Worm (Caenorhabditis elegans): ENCODE measurements around the gene lgc-46.

lgc-46 gene

ce11 chrIII:1080536-1080935 is 55.3 kb downstream of the lgc-46 start, which contains the start of the genes rab-18 and kbp-4:
Gene rab-18 (minus strand): TSS chrIII:1080775.
Gene kbp-4 (plus strand): TSS chrIII:1080901.
- peak; percentile 36; the same call in 1 of the 2 replicates for TF ChIP-seq mab-9 (GFP tag; IDR thresholded peaks at IDR 0.05)
- TF ChIP-seq lsy-2 (tag; optimal IDR thresholded peaks at IDR 0.05), result peak; percentile 96 to 97
- no peak for TF ChIP-seq efl-3 (GFP tag; optimal IDR thresholded peaks at IDR 0.05)
- peak; percentile 98 for TF ChIP-seq mep-1 (tag; optimal IDR thresholded peaks at IDR 0.05)
- TF ChIP-seq ceh-63 (GFP tag; optimal IDR thresholded peaks at IDR 0.05), result no peak
- TF ChIP-seq swsn-7 (tag; optimal IDR thresholded peaks at IDR 0.05), result peak; percentile 95
- TF ChIP-seq hlh-4 (tag; optimal IDR thresholded peaks at IDR 0.05), result no peak
- peak; percentile 75 for TF ChIP-seq elt-2 (tag; optimal IDR thresholded peaks at IDR 0.05)
- TF ChIP-seq tlp-1 (tag; optimal IDR thresholded peaks at IDR 0.05), result no peak
- TF ChIP-seq dsc-1 (tag; optimal IDR thresholded peaks at IDR 0.05), result no peak
- TF ChIP-seq hpl-2 (GFP tag; optimal IDR thresholded peaks at IDR 0.05), result peak; percentile 62
- TF ChIP-seq nhr-11 (tag; optimal IDR thresholded peaks at IDR 0.05), result peak; percentile 60
- TF ChIP-seq nhr-90 (tag; optimal IDR thresholded peaks at IDR 0.05; ENCODE audit: poor library complexity), result peak; percentile 92
- TF ChIP-seq F16B12.6 (tag; optimal IDR thresholded peaks at IDR 0.05), result peak; percentile 69
- TF ChIP-seq ces-1 (GFP tag; optimal IDR thresholded peaks at IDR 0.05), result no peak
- TF ChIP-seq egl-27 (tag; optimal IDR thresholded peaks at IDR 0.05), result no peak
- peak; percentile 79 for TF ChIP-seq jun-1 (tag; optimal IDR thresholded peaks at IDR 0.05)
- peak; percentile 98 for TF ChIP-seq lin-15B (tag; optimal IDR thresholded peaks at IDR 0.05)
- peak; percentile 98 to 99 for TF ChIP-seq efl-1 (optimal IDR thresholded peaks at IDR 0.05)
- peak; percentile 96 to 99 for TF ChIP-seq efl-1 (GFP tag; optimal IDR thresholded peaks at IDR 0.05 in 1 of 2)
- TF ChIP-seq aha-1 (tag; optimal IDR thresholded peaks at IDR 0.05), result peak; percentile 46
- TF ChIP-seq snu-23 (GFP tag; optimal IDR thresholded peaks at IDR 0.05), result peak; percentile 98
- TF ChIP-seq C16A3.4 (tag; optimal IDR thresholded peaks at IDR 0.05), result peak; percentile 99
- peak; percentile 96 for TF ChIP-seq lin-13 (GFP tag; optimal IDR thresholded peaks at IDR 0.05)
- TF ChIP-seq fos-1 (tag; optimal IDR thresholded peaks at IDR 0.05), result peak; percentile 86
- peak; percentile 97 for TF ChIP-seq lin-14 (GFP tag; optimal IDR thresholded peaks at IDR 0.05)
- TF ChIP-seq lin-35 (GFP tag; optimal IDR thresholded peaks at IDR 0.05), result peak; percentile 97 to 99
- peak; percentile 94 for TF ChIP-seq unc-86 (tag; optimal IDR thresholded peaks at IDR 0.05)
- peak; percentile 97 for TF ChIP-seq nhr-47 (tag; optimal IDR thresholded peaks at IDR 0.05)
- peak; percentile 79 for TF ChIP-seq pax-3 (tag; optimal IDR thresholded peaks at IDR 0.05)
- peak; percentile 96 for TF ChIP-seq fkh-8 (tag; optimal IDR thresholded peaks at IDR 0.05)
- TF ChIP-seq skn-1 (tag; optimal IDR thresholded peaks at IDR 0.05), result peak; percentile 97
- TF ChIP-seq fkh-4 (tag; optimal IDR thresholded peaks at IDR 0.05; ENCODE audit: borderline replicate concordance), result no peak
- TF ChIP-seq ama-1 (optimal IDR thresholded peaks at IDR 0.05), result peak; percentile 39
- TF ChIP-seq ceh-8 (GFP tag; optimal IDR thresholded peaks at IDR 0.05), result peak; percentile 78
- TF ChIP-seq nhr-84 (tag; optimal IDR thresholded peaks at IDR 0.05), result no peak
- TF ChIP-seq rnt-1 (tag; optimal IDR thresholded peaks at IDR 0.05), result peak; percentile 92
- TF ChIP-seq lin-39 (tag; optimal IDR thresholded peaks at IDR 0.05), result peak; percentile 78
- TF ChIP-seq pqm-1 (tag; optimal IDR thresholded peaks at IDR 0.05), result no peak
- peak; percentile 30; the same call in 1 of the 2 replicates for TF ChIP-seq unc-98 (GFP tag; IDR thresholded peaks at IDR 0.05)
- TF ChIP-seq aly-2 (tag; optimal IDR thresholded peaks at IDR 0.05), result peak; percentile 62
- peak; percentile 90 for TF ChIP-seq isw-1 (GFP tag; IDR thresholded peaks at IDR 0.05)
- TF ChIP-seq ztf-11 (tag; optimal IDR thresholded peaks at IDR 0.05), result peak in 1 of 2 experiments; percentile 69
- no peak for TF ChIP-seq C34B4.2 (tag; optimal IDR thresholded peaks at IDR 0.05)
- TF ChIP-seq nhr-12 (tag; optimal IDR thresholded peaks at IDR 0.05), result no peak
- no peak for TF ChIP-seq sox-4 (tag; optimal IDR thresholded peaks at IDR 0.05)
- peak; percentile 88 to 97 (median 92) for TF ChIP-seq ceh-82 (tag; optimal IDR thresholded peaks at IDR 0.05)
- TF ChIP-seq nhr-237 (tag; optimal IDR thresholded peaks at IDR 0.05), result peak; percentile 88
- TF ChIP-seq snpc-4 (tag; optimal IDR thresholded peaks at IDR 0.05), result peak; percentile 88
- no peak for TF ChIP-seq ceh-90 (tag; optimal IDR thresholded peaks at IDR 0.05)
- TF ChIP-seq nhr-85 (tag), result peak; percentile 96
- TF ChIP-seq C04F5.9 (tag; optimal IDR thresholded peaks at IDR 0.05), result peak; percentile 75
- TF ChIP-seq ztf-4 (tag; optimal IDR thresholded peaks at IDR 0.05), result peak; percentile 95
- no peak for TF ChIP-seq ets-5 (GFP tag; IDR thresholded peaks at IDR 0.05)
- TF ChIP-seq nhr-76 (tag; optimal IDR thresholded peaks at IDR 0.05), result no peak
